Fruit fly (Drosophila melanogaster) whole organism, embryonic: Measurements from ENCODE around the gene mRpL13.

Experiments
- B-H2 ChIP-seq: fragments of 200-800 bp; sonication (Bioruptor generic); optimal IDR thresholded peaks from 2 replicates; lab custom pipeline; 2018; ENCODE audit warnings: missing biosample characterization, mild to moderate bottlenecking, missing genetic modification characterization
- CG10267 ChIP-seq: fragments of 200-800 bp; sonication (Bioruptor generic); optimal IDR thresholded peaks from 2 replicates; lab custom pipeline; 2018; ENCODE audit warnings: missing biosample characterization, mild to moderate bottlenecking, missing genetic modification characterization, moderate library complexity
- CG10979 ChIP-seq: fragments of 200-800 bp; sonication (Bioruptor generic); optimal IDR thresholded peaks from 2 replicates; lab custom pipeline; 2018; ENCODE audit warnings: missing biosample characterization, mild to moderate bottlenecking, missing genetic modification characterization, moderate library complexity
- CG11504 ChIP-seq: fragments of 200-800 bp; sonication (Bioruptor generic); optimal IDR thresholded peaks from 3 replicates; lab custom pipeline; 2019; ENCODE audit warnings: missing biosample characterization, mild to moderate bottlenecking, missing genetic modification characterization, moderate library complexity
- CG12391 ChIP-seq: fragments of 200-800 bp; sonication (Bioruptor generic); optimal IDR thresholded peaks from 3 replicates; lab custom pipeline; 2018; ENCODE audit warnings: missing biosample characterization, mild to moderate bottlenecking, missing genetic modification characterization, moderate library complexity
- CG13424 ChIP-seq: fragments of 200-800 bp; sonication (Bioruptor generic); optimal IDR thresholded peaks from 2 replicates; lab custom pipeline; 2019; ENCODE audit warnings: missing biosample characterization, mild to moderate bottlenecking, missing genetic modification characterization, moderate library complexity
- CG14965 ChIP-seq: fragments of 200-800 bp; sonication (Bioruptor generic); optimal IDR thresholded peaks from 2 replicates; lab custom pipeline; 2016; ENCODE audit warnings: missing biosample characterization, missing genetic modification characterization, borderline replicate concordance
- CG15601 ChIP-seq: fragments of 200-800 bp; sonication (Bioruptor generic); optimal IDR thresholded peaks from 3 replicates; lab custom pipeline; 2019; ENCODE audit warnings: missing biosample characterization, mild to moderate bottlenecking, missing genetic modification characterization, moderate library complexity
- CG1602 ChIP-seq: fragments of 200-800 bp; sonication (Bioruptor generic); optimal IDR thresholded peaks from 3 replicates; lab custom pipeline; 2016; ENCODE audit warnings: missing biosample characterization, missing genetic modification characterization
- CG18262 ChIP-seq: fragments of 200-800 bp; optimal IDR thresholded peaks from 3 replicates; lab custom pipeline; 2019; ENCODE audit warnings: missing biosample characterization, mild to moderate bottlenecking, missing genetic modification characterization, moderate library complexity
- CG2712 ChIP-seq: fragments of 200-800 bp; optimal IDR thresholded peaks from 3 replicates; lab custom pipeline; 2019; ENCODE audit warnings: missing biosample characterization, mild to moderate bottlenecking, missing genetic modification characterization, moderate library complexity
- CG30403 ChIP-seq: fragments of 200-800 bp; sonication (Bioruptor generic); optimal IDR thresholded peaks from 3 replicates; lab custom pipeline; 2016; ENCODE audit warnings: missing biosample characterization, missing genetic modification characterization
- CG31441 ChIP-seq: fragments of 200-800 bp; sonication (Bioruptor generic); IDR thresholded peaks from 2 replicates; pipeline ENCODE4 v1.3.6; 2022; ENCODE audit warnings: missing biosample characterization, missing genetic modification characterization
- CG3726 ChIP-seq: fragments of 200-800 bp; sonication (Bioruptor generic); IDR thresholded peaks from 3 replicates; pipeline ENCODE4, ENCODE4 v1.3.6; 2022; ENCODE audit warnings: missing biosample characterization, missing genetic modification characterization
- CG4424 ChIP-seq: fragments of 200-800 bp; sonication (Bioruptor generic); optimal IDR thresholded peaks from 3 replicates; lab custom pipeline; 2016; ENCODE audit warnings: missing biosample characterization, missing genetic modification characterization
- CG7556 ChIP-seq: fragments of 200-800 bp; sonication (Bioruptor generic); optimal IDR thresholded peaks from 2 replicates; lab custom pipeline; 2017; ENCODE audit warnings: missing biosample characterization, mild to moderate bottlenecking, missing genetic modification characterization
- CG7839 ChIP-seq: fragments of 200-800 bp; sonication (Bioruptor generic); optimal IDR thresholded peaks from 3 replicates; lab custom pipeline; 2018; ENCODE audit warnings: missing biosample characterization, mild to moderate bottlenecking, missing genetic modification characterization, moderate library complexity
- CG8388 ChIP-seq: fragments of 200-800 bp; sonication (Bioruptor generic); optimal IDR thresholded peaks from 2 replicates; lab custom pipeline; 2019; ENCODE audit warnings: missing biosample characterization, mild to moderate bottlenecking, missing genetic modification characterization, moderate library complexity
- Dref ChIP-seq: fragments of 200-800 bp; sonication (Bioruptor generic); IDR thresholded peaks from 2 replicates; pipeline ENCODE4 v1.3.6; 2022; ENCODE audit warnings: missing biosample characterization, missing genetic modification characterization
- GATAe ChIP-seq: fragments of 200-800 bp; sonication (Bioruptor generic); conservative IDR thresholded peaks from 2 replicates; pipeline ENCODE4 v1.3.6; 2022; ENCODE audit warnings: missing biosample characterization, missing genetic modification characterization
- HHEX ChIP-seq: fragments of 200-800 bp; sonication (Bioruptor generic); optimal IDR thresholded peaks from 3 replicates; lab custom pipeline; 2017; ENCODE audit warnings: missing biosample characterization, mild to moderate bottlenecking, missing genetic modification characterization, missing genetic modification reagents
- Hr3 ChIP-seq: fragments of 200-800 bp; sonication (Bioruptor generic); optimal IDR thresholded peaks from 3 replicates; lab custom pipeline; 2016; ENCODE audit warnings: missing biosample characterization, missing genetic modification characterization
- NC2α ChIP-seq: fragments of 200-800 bp; sonication (Bioruptor generic); optimal IDR thresholded peaks from 2 replicates; lab custom pipeline; 2016; ENCODE audit warnings: missing biosample characterization, missing genetic modification characterization
- Neu2 ChIP-seq: fragments of 200-800 bp; sonication (Bioruptor generic); optimal IDR thresholded peaks from 3 replicates; lab custom pipeline; 2016; ENCODE audit warnings: missing biosample characterization, missing genetic modification characterization, borderline replicate concordance
- Nf-YC ChIP-seq: fragments of 200-800 bp; optimal IDR thresholded peaks from 3 replicates; lab custom pipeline; 2019; ENCODE audit warnings: missing biosample characterization, mild to moderate bottlenecking, missing genetic modification characterization, moderate library complexity
- Oli ChIP-seq: fragments of 200-800 bp; sonication (Bioruptor generic); optimal IDR thresholded peaks from 2 replicates; lab custom pipeline; 2018; ENCODE audit warnings: missing biosample characterization, mild to moderate bottlenecking, missing genetic modification characterization, moderate library complexity
- Six4 ChIP-seq: fragments of 200-800 bp; sonication (Bioruptor generic); optimal IDR thresholded peaks from 2 replicates; lab custom pipeline; 2016; ENCODE audit warnings: missing biosample characterization, missing genetic modification characterization
- Sox102F ChIP-seq: fragments of 200-800 bp; sonication (Bioruptor generic); optimal IDR thresholded peaks from 2 replicates; lab custom pipeline; 2018; ENCODE audit warnings: missing biosample characterization, mild to moderate bottlenecking, missing genetic modification characterization, moderate library complexity
- az2 ChIP-seq: fragments of 200-800 bp; sonication (Bioruptor generic); optimal IDR thresholded peaks from 3 replicates; lab custom pipeline; 2016; ENCODE audit warnings: missing biosample characterization, missing genetic modification characterization
- bcd ChIP-seq: fragments of 200-800 bp; sonication (Bioruptor generic); optimal IDR thresholded peaks from 2 replicates; lab custom pipeline; 2017; ENCODE audit warnings: missing biosample characterization, mild to moderate bottlenecking, missing genetic modification characterization
- bsh ChIP-seq, 2 experiments: fragments of 200-800 bp; sonication (Bioruptor generic); optimal IDR thresholded peaks; 2 replicates each; lab custom pipeline; 2017 to 2018; ENCODE audit warnings: mild to moderate bottlenecking in 2 of 2, missing biosample characterization in 2 of 2, missing genetic modification characterization in 2 of 2, moderate library complexity in 1 of 2
- dmrt11E ChIP-seq: fragments of 200-800 bp; sonication (Bioruptor generic); optimal IDR thresholded peaks from 3 replicates; lab custom pipeline; 2018; ENCODE audit warnings: missing biosample characterization, mild to moderate bottlenecking, missing genetic modification characterization, moderate library complexity
- fd102C ChIP-seq: fragments of 200-800 bp; sonication (Bioruptor generic); optimal IDR thresholded peaks from 2 replicates; lab custom pipeline; 2018; ENCODE audit warnings: missing biosample characterization, mild to moderate bottlenecking, missing genetic modification characterization, moderate library complexity
- fd96Cb ChIP-seq: fragments of 200-800 bp; sonication (Bioruptor generic); optimal IDR thresholded peaks from 2 replicates; lab custom pipeline; 2018; ENCODE audit warnings: missing biosample characterization, mild to moderate bottlenecking, missing genetic modification characterization, moderate library complexity
- gem ChIP-seq: fragments of 200-800 bp; sonication (Bioruptor generic); optimal IDR thresholded peaks from 2 replicates; lab custom pipeline; 2019; ENCODE audit warnings: missing biosample characterization, mild to moderate bottlenecking, missing genetic modification characterization, moderate library complexity
- grau ChIP-seq: fragments of 200-800 bp; optimal IDR thresholded peaks from 3 replicates; lab custom pipeline; 2019; ENCODE audit warnings: missing biosample characterization, mild to moderate bottlenecking, missing genetic modification characterization, moderate library complexity
- gro ChIP-seq: fragments of 200-800 bp; sonication (Bioruptor generic); optimal IDR thresholded peaks from 2 replicates; lab custom pipeline; 2016; ENCODE audit warnings: missing biosample characterization, missing genetic modification characterization
- hth ChIP-seq: fragments of >200 bp; optimal IDR thresholded peaks from 2 replicates; lab custom pipeline; 2017; ENCODE audit warnings: inconsistent platforms
- lola ChIP-seq, 3 experiments: fragments of >200 bp in 2 of 3; fragments of 200-800 bp in 1 of 3; sonication (Bioruptor generic) in 1 of 3; optimal IDR thresholded peaks; 2 replicates each; lab custom pipeline; 2017 to 2019; ENCODE audit warnings: missing biosample characterization in 3 of 3, missing genetic modification characterization in 3 of 3, mild to moderate bottlenecking in 1 of 3, moderate library complexity in 1 of 3
- oc ChIP-seq: fragments of 200-800 bp; sonication (Bioruptor generic); optimal IDR thresholded peaks from 2 replicates; lab custom pipeline; 2018; ENCODE audit warnings: missing biosample characterization, mild to moderate bottlenecking, missing genetic modification characterization, moderate library complexity
- pan ChIP-seq, 4 experiments: fragments of >200 bp in 3 of 4; fragments of 200-800 bp in 1 of 4; sonication (Bioruptor generic) in 1 of 4; optimal IDR thresholded peaks in 3 of 4; IDR thresholded peaks in 1 of 4; 2 replicates each; pipeline versions ENCODE4 v1.3.6 to Lab custom; 2017 to 2022; ENCODE audit warnings: missing biosample characterization in 2 of 4, missing genetic modification characterization in 2 of 4, mixed read lengths in 1 of 4
- phol ChIP-seq: fragments of 200-800 bp; sonication (Bioruptor generic); optimal IDR thresholded peaks from 3 replicates; lab custom pipeline; 2018; ENCODE audit warnings: missing biosample characterization, mild to moderate bottlenecking, missing genetic modification characterization, moderate library complexity
- pnt ChIP-seq: fragments of 200-800 bp; sonication (Bioruptor generic); optimal IDR thresholded peaks from 3 replicates; lab custom pipeline; 2016; ENCODE audit warnings: missing biosample characterization, missing genetic modification characterization
- run ChIP-seq: fragments of 200-800 bp; sonication (Bioruptor generic); optimal IDR thresholded peaks from 3 replicates; lab custom pipeline; 2018; ENCODE audit warnings: missing biosample characterization, mild to moderate bottlenecking, missing genetic modification characterization
- sc ChIP-seq, 3 experiments: fragments of >200 bp in 2 of 3; fragments of 200-800 bp in 1 of 3; sonication (Bioruptor generic) in 1 of 3; optimal IDR thresholded peaks; 2 replicates in 2 of 3; 3 replicates in 1 of 3; lab custom pipeline; 2017; ENCODE audit warnings: mild to moderate bottlenecking in 1 of 3, missing biosample characterization in 1 of 3, missing genetic modification characterization in 1 of 3, missing genetic modification reagents in 1 of 3
- sens ChIP-seq: fragments of 200-800 bp; sonication (Bioruptor generic); peaks from one replicate; lab custom pipeline; 2016; ENCODE audit warnings: missing biosample characterization, missing genetic modification characterization
- tin ChIP-seq: fragments of 200-800 bp; sonication (Bioruptor generic); optimal IDR thresholded peaks from 3 replicates; lab custom pipeline; 2016; ENCODE audit warnings: missing biosample characterization, missing genetic modification characterization

mRpL13 gene

dm6 chr2L:18896818-18897578, 38.0 kb upstream of the mRpL13 start (continued):
- TF ChIP-seq CG2712 (tag; lab: Kevin White, UChicago) (peak; percentile 50), CG15601 (tag; lab: Kevin White, UChicago) (peak; percentile 21), run (tag; lab: Kevin White, UChicago) (no peak), CG10979 (peak; percentile 50), CG8388 (GFP tag; lab: Kevin White, UChicago) (peak; percentile 14), B-H2 (GFP tag; lab: Kevin White, UChicago) (no peak), CG12391 (tag; lab: Kevin White, UChicago) (peak; percentile 35), sens (GFP tag; lab: Kevin White, UChicago) (peak; percentile 31), CG18262 (peak; percentile 69), oc (tag; lab: Kevin White, UChicago) (no peak), CG4424 (GFP tag; lab: Kevin White, UChicago) (peak; percentile 30), Sox102F (GFP tag; lab: Kevin White, UChicago) (peak; percentile 18), CG11504 (peak; percentile 56), tin (GFP tag; lab: Kevin White, UChicago) (no peak), CG13424 (tag; lab: Kevin White, UChicago) (peak; percentile 25), Six4 (GFP tag; lab: Kevin White, UChicago) (peak; percentile 4), CG10267 (tag; lab: Kevin White, UChicago) (peak; percentile 36), CG14965 (GFP tag; lab: Kevin White, UChicago) (no peak), GATAe (GFP tag; lab: Robert Waterston, UW) (no peak), az2 (GFP tag; lab: Kevin White, UChicago) (peak; percentile 12), Neu2 (no peak), bcd (GFP tag; lab: Kevin White, UChicago) (no peak), grau (tag; lab: Kevin White, UChicago) (peak; percentile 22), Dref (GFP tag; lab: Robert Waterston, UW) (no peak), CG31441 (GFP tag; lab: Robert Waterston, UW) (peak; percentile 63), pnt (GFP tag; lab: Kevin White, UChicago) (no peak), sc (optimal IDR thresholded peaks at IDR 0.05; lab: Kevin White, UChicago) (no peak), sc (GFP tag; optimal IDR thresholded peaks at IDR 0.05; lab: Kevin White, UChicago) (peak; percentile 32), Nf-YC (tag; lab: Kevin White, UChicago) (no peak), CG30403 (GFP tag; lab: Kevin White, UChicago) (peak; percentile 37), gro (GFP tag; lab: Kevin White, UChicago) (no peak), phol (tag; lab: Kevin White, UChicago) (peak; percentile 53), hth (no peak), CG7839 (tag; lab: Kevin White, UChicago) (peak; percentile 4), CG7556 (GFP tag; lab: Kevin White, UChicago) (peak; percentile 46), NC2α (GFP tag; lab: Kevin White, UChicago) (no peak), Hr3 (GFP tag; lab: Kevin White, UChicago) (peak; percentile 7), CG3726 (GFP tag; lab: Robert Waterston, UW) (no peak), HHEX (GFP tag; lab: Kevin White, UChicago) (no peak), lola (GFP tag; optimal IDR thresholded peaks at IDR 0.05; lab: Kevin White, UChicago) (peak in 1 of 3 experiments; percentile 63), dmrt11E (tag; lab: Kevin White, UChicago) (peak; percentile 61), bsh (GFP tag; optimal IDR thresholded peaks at IDR 0.05; lab: Kevin White, UChicago) (peak in 1 of 2 experiments; percentile 17), fd96Cb (tag; lab: Kevin White, UChicago) (peak; percentile 30), fd102C (GFP tag; lab: Kevin White, UChicago) (no peak), gem (peak; percentile 62), pan (optimal IDR thresholded peaks at IDR 0.05; lab: Kevin White, UChicago) (no peak), pan (GFP tag; optimal IDR thresholded peaks at IDR 0.05 in 1 of 2, IDR thresholded peaks at IDR 0.05 in 1 of 2) (no peak), CG1602 (peak; percentile 22), Oli (tag; lab: Kevin White, UChicago) (peak; percentile 7)
